Worm (Caenorhabditis elegans) whole organism, L4 larva: ENCODE measurements around the gene dnpp-1.

Experiments
- aly-2 ChIP-seq: sonication (generic microtip); optimal IDR thresholded peaks from 2 replicates; lab custom pipeline; 2018; ENCODE audit warnings: missing biosample characterization, missing genetic modification characterization
- ceh-20 ChIP-seq: fragments of 200-800 bp; sonication (Bioruptor generic); IDR thresholded peaks from 2 replicates; pipeline ENCODE4 v1.3.6; 2022; ENCODE audit warnings: missing genetic modification reagents, missing genetic modification characterization, missing compliant biosample characterization
- fkh-10 ChIP-seq: fragments of 150-350 bp; optimal IDR thresholded peaks from 2 replicates; lab custom pipeline; 2014; ENCODE audit warnings: missing biosample characterization, missing genetic modification reagents, missing genetic modification characterization
- lin-39 ChIP-seq: fragments of 150-350 bp; optimal IDR thresholded peaks from 2 replicates; lab custom pipeline; 2014; ENCODE audit warnings: missing biosample characterization, missing genetic modification reagents, missing genetic modification characterization
- lsy-2 ChIP-seq, 2 experiments: fragments of 150-350 bp in 1 of 2; sonication (generic microtip) in 1 of 2; optimal IDR thresholded peaks; 2 replicates each; lab custom pipeline; 2014 to 2017; ENCODE audit warnings: missing biosample characterization in 2 of 2, missing genetic modification characterization in 2 of 2
- mdl-1 ChIP-seq, 2 experiments: fragments of 150-350 bp in 1 of 2; sonication (generic microtip) in 1 of 2; optimal IDR thresholded peaks; 2 replicates each; lab custom pipeline; 2014 to 2017; ENCODE audit warnings: missing biosample characterization in 2 of 2, missing genetic modification characterization in 2 of 2
- mes-2 ChIP-seq: sonication (generic microtip); optimal IDR thresholded peaks from 2 replicates; lab custom pipeline; 2016; ENCODE audit warnings: missing genotype, mild to moderate bottlenecking, missing genetic modification characterization, missing compliant biosample characterization; ENCODE audit not compliant: poor library complexity, severe bottlenecking
- nhr-28 ChIP-seq: fragments of 150-350 bp; optimal IDR thresholded peaks from 2 replicates; lab custom pipeline; 2014; ENCODE audit warnings: missing biosample characterization, missing genetic modification characterization
- nhr-77 ChIP-seq: fragments of 150-350 bp; optimal IDR thresholded peaks from 2 replicates; lab custom pipeline; 2014; ENCODE audit warnings: missing biosample characterization, missing genetic modification characterization
- pqm-1 ChIP-seq: sonication (generic microtip); optimal IDR thresholded peaks from 2 replicates; lab custom pipeline; 2017; ENCODE audit warnings: missing biosample characterization, missing genetic modification characterization
- snpc-4 ChIP-seq: fragments of 150-350 bp; optimal IDR thresholded peaks from 2 replicates; lab custom pipeline; 2014; ENCODE audit warnings: missing biosample characterization, missing genetic modification characterization
- unc-39 ChIP-seq: sonication (generic microtip); optimal IDR thresholded peaks from 2 replicates; lab custom pipeline; 2017; ENCODE audit warnings: missing biosample characterization, missing genetic modification characterization

- TF ChIP-seq pqm-1 (tag; lab: Kevin White, UChicago) (peak; percentile 91), mdl-1 (tag; optimal IDR thresholded peaks at IDR 0.05; lab: Kevin White, UChicago) (peak in 1 of 2 experiments; percentile 31), nhr-77 (tag; lab: Kevin White, UChicago) (peak; percentile 16), lin-39 (tag; lab: Kevin White, UChicago) (no peak), snpc-4 (tag; lab: Kevin White, UChicago) (no peak), aly-2 (tag; lab: Kevin White, UChicago) (no peak), lsy-2 (tag; optimal IDR thresholded peaks at IDR 0.05; lab: Kevin White, UChicago) (peak in 1 of 2 experiments; percentile 23), mes-2 (peak; percentile 66), unc-39 (tag; lab: Kevin White, UChicago) (no peak), fkh-10 (GFP tag; lab: Kevin White, UChicago) (no peak), nhr-28 (tag; lab: Kevin White, UChicago) (peak; percentile 92), ceh-20 (GFP tag; lab: Robert Waterston, UW) (peak; percentile 13; the same call in 1 of the 2 replicates)
Observed at ce11 chrIII:5835163-5835871, 28.3 kb downstream of the dnpp-1 start.
